Worm (Caenorhabditis elegans): ENCODE data around the gene F26G1.2.

F26G1.2 gene

ce11 chrII:4747697-4748096 lies 15.2 kb upstream of the F26G1.2 start:
- no peak for TF ChIP-seq gmeb-2 (tag; optimal IDR thresholded peaks at IDR 0.05)
- no peak for TF ChIP-seq ref-2 (tag; optimal IDR thresholded peaks at IDR 0.05)
- no peak for TF ChIP-seq Y22D7AL.16 (tag; optimal IDR thresholded peaks at IDR 0.05)
- no peak for TF ChIP-seq ama-1 (optimal IDR thresholded peaks at IDR 0.05)
- no peak for TF ChIP-seq ceh-22 (tag; optimal IDR thresholded peaks at IDR 0.05)
- no peak for TF ChIP-seq ceh-31 (tag; optimal IDR thresholded peaks at IDR 0.05)

ce11 chrII:4748374-4748773 lies 14.5 kb upstream of the F26G1.2 start:
- no peak for TF ChIP-seq fax-1 (tag; optimal IDR thresholded peaks at IDR 0.05)
- no peak for TF ChIP-seq fkh-6 (tag; optimal IDR thresholded peaks at IDR 0.05)

ce11 chrII:4749581-4749980 lies 13.3 kb upstream of the F26G1.2 start, which contains the start of gene F41C3.2:
TSS of gene F41C3.2 (plus strand) at chrII:4749968.
- no peak for TF ChIP-seq sdc-2 (tag; optimal IDR thresholded peaks at IDR 0.05)

- TF ChIP-seq mec-3 (tag; optimal IDR thresholded peaks at IDR 0.05; ENCODE audit: borderline replicate concordance), result no peak
Observed at ce11 chrII:4752257-4752728, 10.6 kb upstream of the F26G1.2 start, which contains the start of gene F41C3.1. TSS of gene F41C3.1 (plus strand) at chrII:4752307.

- no peak for TF ChIP-seq ahr-1 (tag; optimal IDR thresholded peaks at IDR 0.05)
- TF ChIP-seq mec-3 (tag; optimal IDR thresholded peaks at IDR 0.05; ENCODE audit: borderline replicate concordance), result no peak
- no peak for TF ChIP-seq ceh-6 (GFP tag; optimal IDR thresholded peaks at IDR 0.05)
- no peak for TF ChIP-seq sox-2 (GFP tag; IDR thresholded peaks at IDR 0.05)
- TF ChIP-seq ceh-31 (tag; optimal IDR thresholded peaks at IDR 0.05), result no peak
- no peak for TF ChIP-seq ceh-19 (GFP tag; optimal IDR thresholded peaks at IDR 0.05)
Observed at ce11 chrII:4753133-4753532, 9.7 kb upstream of the F26G1.2 start, which contains the start of gene C27D9.1. TSS of gene C27D9.1 (plus strand) at chrII:4753413.

ce11 chrII:4755654-4756053 lies 7.2 kb upstream of the F26G1.2 start:
- no peak for TF ChIP-seq F13H6.1 (tag; optimal IDR thresholded peaks at IDR 0.05)
- TF ChIP-seq nhr-11 (tag; optimal IDR thresholded peaks at IDR 0.05), result no peak
- TF ChIP-seq tbx-2 (tag; optimal IDR thresholded peaks at IDR 0.05), result no peak

- TF ChIP-seq tbx-2 (tag; optimal IDR thresholded peaks at IDR 0.05) (no peak), lim-6 (tag; optimal IDR thresholded peaks at IDR 0.05) (no peak), K02D7.2 (tag; optimal IDR thresholded peaks at IDR 0.05) (no peak), mec-3 (tag; optimal IDR thresholded peaks at IDR 0.05; ENCODE audit: borderline replicate concordance) (no peak), ama-1 (optimal IDR thresholded peaks at IDR 0.05) (no peak), pat-9 (tag; optimal IDR thresholded peaks at IDR 0.05) (no peak), ceh-2 (tag; optimal IDR thresholded peaks at IDR 0.05) (no peak), K09A11.1 (tag; optimal IDR thresholded peaks at IDR 0.05; ENCODE audit: insufficient read depth) (no peak), C38D4.7 (GFP tag; optimal IDR thresholded peaks at IDR 0.05) (no peak)
Observed at ce11 chrII:4756751-4757150, 6.1 kb upstream of the F26G1.2 start, which contains the start of gene C27D9.2. TSS of gene C27D9.2 (minus strand) at chrII:4756851.

- TF ChIP-seq che-1 (tag; optimal IDR thresholded peaks at IDR 0.05) (no peak), ceh-14 (tag; optimal IDR thresholded peaks at IDR 0.05) (no peak), hlh-30 (tag; optimal IDR thresholded peaks at IDR 0.05; ENCODE audit: insufficient read depth) (no peak), odd-2 (tag; optimal IDR thresholded peaks at IDR 0.05) (no peak), ceh-6 (GFP tag; optimal IDR thresholded peaks at IDR 0.05) (no peak), fax-1 (tag; optimal IDR thresholded peaks at IDR 0.05) (no peak), fkh-10 (GFP tag; optimal IDR thresholded peaks at IDR 0.05) (no peak), madf-2 (tag; optimal IDR thresholded peaks at IDR 0.05) (no peak), Y22D7AL.16 (tag; optimal IDR thresholded peaks at IDR 0.05) (no peak), lim-6 (tag; optimal IDR thresholded peaks at IDR 0.05) (no peak), nfya-1 (tag; optimal IDR thresholded peaks at IDR 0.05) (no peak), ztf-16 (tag; optimal IDR thresholded peaks at IDR 0.05) (no peak), dve-1 (tag; optimal IDR thresholded peaks at IDR 0.05) (no peak), pha-2 (tag; optimal IDR thresholded peaks at IDR 0.05) (no peak), K02D7.2 (tag; optimal IDR thresholded peaks at IDR 0.05) (no peak), pag-3 (tag; optimal IDR thresholded peaks at IDR 0.05; ENCODE audit: borderline replicate concordance) (no peak), pax-1 (tag; optimal IDR thresholded peaks at IDR 0.05) (no peak), pros-1 (tag; optimal IDR thresholded peaks at IDR 0.05) (no peak), ttx-3 (tag; optimal IDR thresholded peaks at IDR 0.05) (no peak), ceh-48 (tag; optimal IDR thresholded peaks at IDR 0.05) (no peak)
Observed at ce11 chrII:4758462-4758861, 4.4 kb upstream of the F26G1.2 start, which contains the start of gene F26G1.3. TSS of gene F26G1.3 (plus strand) at chrII:4758762.
